Fruit fly (Drosophila melanogaster) whole organism, wandering third instar larva: Measurements from ENCODE around the gene CG18473.

ENCODE experiments used
- Abd-B ChIP-seq: fragments of >200 bp; optimal IDR thresholded peaks from 2 replicates; lab custom pipeline; 2017; ENCODE audit warnings: missing biosample characterization, missing genetic modification characterization
- CG32264 ChIP-seq: fragments of 200-800 bp; sonication (Bioruptor generic); optimal IDR thresholded peaks from 2 replicates; lab custom pipeline; 2016; ENCODE audit warnings: missing biosample characterization, missing genetic modification characterization
- CG9705 ChIP-seq: fragments of 200-800 bp; sonication (Bioruptor generic); optimal IDR thresholded peaks from 2 replicates; lab custom pipeline; 2018; ENCODE audit warnings: missing biosample characterization, mild to moderate bottlenecking, missing genetic modification characterization
- CrebA ChIP-seq: fragments of 200-800 bp; sonication (Bioruptor generic); optimal IDR thresholded peaks from 2 replicates; lab custom pipeline; 2016; ENCODE audit warnings: missing biosample characterization, mild to moderate bottlenecking, missing genetic modification characterization, borderline replicate concordance
- Dif ChIP-seq: fragments of 200-275, 200-300 bp; sonication (Bioruptor generic); optimal IDR thresholded peaks from 2 replicates; lab custom pipeline; 2018; ENCODE audit warnings: missing biosample characterization, missing genetic modification characterization; ENCODE audit not compliant: partially characterized antibody
- HLH106 ChIP-seq: fragments of 200-800 bp; optimal IDR thresholded peaks from 3 replicates; lab custom pipeline; 2019; ENCODE audit warnings: missing biosample characterization, mild to moderate bottlenecking, missing genetic modification characterization, moderate library complexity
- Hnf4 ChIP-seq: fragments of 200-800 bp; sonication (Bioruptor generic); optimal IDR thresholded peaks from 2 replicates; lab custom pipeline; 2016; ENCODE audit warnings: missing biosample characterization, mild to moderate bottlenecking, missing genetic modification characterization
- Hr78 ChIP-seq: fragments of >200 bp; optimal IDR thresholded peaks from 2 replicates; lab custom pipeline; 2017; ENCODE audit warnings: missing biosample characterization, missing genetic modification characterization
- Hr83 ChIP-seq: fragments of 200-300 bp; sonication (Bioruptor generic); optimal IDR thresholded peaks from 2 replicates; lab custom pipeline; 2016; ENCODE audit warnings: missing biosample characterization, mild to moderate bottlenecking, missing genetic modification characterization, moderate library complexity; ENCODE audit not compliant: poor library complexity, severe bottlenecking
- Jra ChIP-seq: sonication (Bioruptor generic); optimal IDR thresholded peaks from 2 replicates; lab custom pipeline; 2016; ENCODE audit warnings: missing biosample characterization, missing genetic modification characterization
- Mio ChIP-seq: sonication (Bioruptor generic); optimal IDR thresholded peaks from 2 replicates; lab custom pipeline; 2016; ENCODE audit warnings: missing biosample characterization, missing genetic modification characterization
- Myc ChIP-seq: fragments of >200 bp; optimal IDR thresholded peaks from 2 replicates; lab custom pipeline; 2017
- N ChIP-seq: fragments of >200 bp; optimal IDR thresholded peaks from 2 replicates; lab custom pipeline; 2018; ENCODE audit warnings: missing biosample characterization, missing external identifiers, missing genetic modification characterization
- OdsH ChIP-seq: fragments of 200-800 bp; sonication (Bioruptor generic); optimal IDR thresholded peaks from 2 replicates; lab custom pipeline; 2016; ENCODE audit warnings: missing biosample characterization, mild to moderate bottlenecking, missing genetic modification characterization
- Rel ChIP-seq, 2 experiments: fragments of 200-800 bp; sonication (Bioruptor generic) in 1 of 2; optimal IDR thresholded peaks; 2 replicates in 1 of 2; 3 replicates in 1 of 2; lab custom pipeline; 2016 to 2019; ENCODE audit warnings: mild to moderate bottlenecking in 2 of 2, missing biosample characterization in 2 of 2, missing genetic modification characterization in 2 of 2, moderate library complexity in 1 of 2
- Sp1 ChIP-seq: fragments of 200-800 bp; sonication (Bioruptor generic); optimal IDR thresholded peaks from 3 replicates; lab custom pipeline; 2019; ENCODE audit warnings: missing biosample characterization, mild to moderate bottlenecking, missing genetic modification characterization, moderate library complexity
- br ChIP-seq: fragments of 200-800 bp; sonication (Bioruptor generic); optimal IDR thresholded peaks from 2 replicates; lab custom pipeline; 2016; ENCODE audit warnings: missing biosample characterization, missing genetic modification characterization
- brk ChIP-seq: fragments of 200-800 bp; sonication (Bioruptor generic); optimal IDR thresholded peaks from 2 replicates; lab custom pipeline; 2016; ENCODE audit warnings: missing biosample characterization, mild to moderate bottlenecking, missing genetic modification characterization
- dl ChIP-seq, 2 experiments: fragments of 175-275, 200-275 bp in 1 of 2; fragments of 200-275 bp in 1 of 2; sonication (Bioruptor generic); optimal IDR thresholded peaks; lab custom pipeline; 2018; ENCODE audit warnings: mild to moderate bottlenecking in 2 of 2, missing biosample characterization in 2 of 2, missing genetic modification characterization in 2 of 2, moderate library complexity in 2 of 2; ENCODE audit not compliant: partially characterized antibody in 2 of 2, insufficient read depth in 1 of 2
- ey ChIP-seq: fragments of 200-800 bp; sonication (Bioruptor generic); optimal IDR thresholded peaks from 2 replicates; lab custom pipeline; 2016; ENCODE audit warnings: missing biosample characterization, missing genetic modification characterization
- foxo ChIP-seq, 2 experiments: fragments of 200-800 bp; sonication (Bioruptor generic); optimal IDR thresholded peaks; 2 replicates in 1 of 2; 3 replicates in 1 of 2; lab custom pipeline; 2016 to 2017; ENCODE audit warnings: missing biosample characterization in 2 of 2, missing genetic modification characterization in 2 of 2
- fru ChIP-seq: fragments of 200-800 bp; sonication (Bioruptor generic); optimal IDR thresholded peaks from 3 replicates; lab custom pipeline; 2016; ENCODE audit warnings: missing biosample characterization, mild to moderate bottlenecking, missing genetic modification characterization
- h ChIP-seq: fragments of 200-800 bp; sonication (Bioruptor generic); optimal IDR thresholded peaks from 3 replicates; lab custom pipeline; 2016; ENCODE audit warnings: missing biosample characterization, mild to moderate bottlenecking, missing genetic modification characterization
- jim ChIP-seq: fragments of 175-275, 200-325 bp; sonication (Bioruptor generic); optimal IDR thresholded peaks from 2 replicates; lab custom pipeline; 2016; ENCODE audit warnings: missing biosample characterization, mild to moderate bottlenecking, missing genetic modification characterization
- lola ChIP-seq: fragments of >200 bp; optimal IDR thresholded peaks from 2 replicates; lab custom pipeline; 2017; ENCODE audit warnings: missing biosample characterization, missing genetic modification characterization
- pan ChIP-seq: fragments of >200 bp; optimal IDR thresholded peaks from 2 replicates; lab custom pipeline; 2017
- psq ChIP-seq: fragments of 200-800 bp; sonication (Bioruptor generic); optimal IDR thresholded peaks from 3 replicates; lab custom pipeline; 2017; ENCODE audit warnings: missing biosample characterization, mild to moderate bottlenecking, missing genetic modification characterization, moderate library complexity
- rgr ChIP-seq: fragments of 200-800 bp; sonication (Bioruptor generic); optimal IDR thresholded peaks from 3 replicates; lab custom pipeline; 2016; ENCODE audit warnings: missing biosample characterization, mild to moderate bottlenecking, missing genetic modification characterization
- tai ChIP-seq: sonication (Bioruptor generic); optimal IDR thresholded peaks from 2 replicates; lab custom pipeline; 2016; ENCODE audit warnings: missing biosample characterization, missing genetic modification characterization
- usp ChIP-seq: fragments of >200 bp; optimal IDR thresholded peaks from 2 replicates; lab custom pipeline; 2017; ENCODE audit warnings: missing biosample characterization, missing genetic modification characterization
- woc ChIP-seq: sonication (Bioruptor generic); optimal IDR thresholded peaks from 2 replicates; lab custom pipeline; 2016; ENCODE audit warnings: missing biosample characterization, mild to moderate bottlenecking, missing genetic modification characterization

The CG18473 gene

dm6 chr3R:9359393-9359792 is 3.7 kb upstream of the CG18473 start:
- TF ChIP-seq Hnf4 (GFP tag; lab: Kevin White, UChicago) (no peak), tai (no peak), Abd-B (GFP tag; lab: Kevin White, UChicago) (no peak), Dif (peak; percentile 5)

- TF ChIP-seq brk (GFP tag; lab: Kevin White, UChicago) (no peak), br (GFP tag; lab: Kevin White, UChicago) (no peak), HLH106 (tag; lab: Kevin White, UChicago) (no peak), Mio (GFP tag; lab: Kevin White, UChicago) (no peak), OdsH (GFP tag; lab: Kevin White, UChicago) (no peak), pan (no peak), Jra (GFP tag; lab: Kevin White, UChicago) (no peak), dl (GFP tag; optimal IDR thresholded peaks at IDR 0.05; lab: Kevin White, UChicago; ENCODE audit: insufficient read depth in 1 of 2, partially characterized antibody in 2 of 2) (no peak), Hr83 (GFP tag; lab: Kevin White, UChicago) (no peak), rgr (no peak), CrebA (no peak), Myc (lab: Kevin White, UChicago) (no peak), lola (no peak), psq (no peak), usp (GFP tag; lab: Kevin White, UChicago) (no peak), CG9705 (no peak), Dif (no peak), woc (no peak)
These were observed 2.0 kb downstream of the CG18473 start, which contains the start of gene Srr for dm6 chr3R:9365121-9365520. Gene Srr (plus strand): TSS chr3R:9365398.

dm6 chr3R:9365893-9366500 is 2.9 kb downstream of the CG18473 start:
- TF ChIP-seq h (GFP tag; lab: Kevin White, UChicago) = peak; percentile 24
- no peak for TF ChIP-seq Sp1 (GFP tag; lab: Kevin White, UChicago)
- no peak for TF ChIP-seq ey (GFP tag; lab: Kevin White, UChicago)
- TF ChIP-seq Mio (GFP tag; lab: Kevin White, UChicago) = no peak
- peak; percentile 27 for TF ChIP-seq brk (GFP tag; lab: Kevin White, UChicago)
- TF ChIP-seq Hr83 (GFP tag; lab: Kevin White, UChicago) = no peak
- TF ChIP-seq Hnf4 (GFP tag; lab: Kevin White, UChicago) = peak; percentile 14

dm6 chr3R:9370413-9370812 is 7.3 kb downstream of the CG18473 start:
- no peak for TF ChIP-seq tai
- no peak for TF ChIP-seq Mio (GFP tag; lab: Kevin White, UChicago)
- peak; percentile 6 for TF ChIP-seq HLH106 (tag; lab: Kevin White, UChicago)
- TF ChIP-seq br (GFP tag; lab: Kevin White, UChicago) = peak; percentile 27
- TF ChIP-seq Rel (GFP tag; optimal IDR thresholded peaks at IDR 0.05; lab: Kevin White, UChicago) = no peak
- no peak for TF ChIP-seq Rel (tag; optimal IDR thresholded peaks at IDR 0.05; lab: Kevin White, UChicago)
- peak; percentile 2 for TF ChIP-seq psq
- no peak for TF ChIP-seq jim (GFP tag; lab: Kevin White, UChicago)
- TF ChIP-seq foxo (GFP tag; optimal IDR thresholded peaks at IDR 0.05; lab: Kevin White, UChicago) = peak in 1 of 2 experiments; percentile 41
- TF ChIP-seq fru (GFP tag; lab: Kevin White, UChicago) = peak; percentile 39
- peak; percentile 42 for TF ChIP-seq rgr
- TF ChIP-seq OdsH (GFP tag; lab: Kevin White, UChicago) = peak; percentile 6
- no peak for TF ChIP-seq Jra (GFP tag; lab: Kevin White, UChicago)
- TF ChIP-seq CG32264 (GFP tag; lab: Kevin White, UChicago) = no peak
- peak; percentile 30 for TF ChIP-seq ey (GFP tag; lab: Kevin White, UChicago)
- TF ChIP-seq N (GFP tag; lab: Kevin White, UChicago) = no peak
- peak; percentile 48 for TF ChIP-seq h (GFP tag; lab: Kevin White, UChicago)
- TF ChIP-seq pan = no peak
- no peak for TF ChIP-seq brk (GFP tag; lab: Kevin White, UChicago)
- TF ChIP-seq usp (GFP tag; lab: Kevin White, UChicago) = no peak
- TF ChIP-seq Dif = no peak
- no peak for TF ChIP-seq Hr78 (GFP tag; lab: Kevin White, UChicago)
- peak; percentile 4 for TF ChIP-seq woc
